Fruit fly (Drosophila melanogaster) whole organism, embryonic: ENCODE data around the gene pygo.
A peak's percentile ranks its signal among the peaks of the same experiment; 100 is the strongest.

Source experiments
- ATbp ChIP-seq: fragments of 200-800 bp; sonication (Bioruptor generic); optimal IDR thresholded peaks from 2 replicates; lab custom pipeline; 2017; ENCODE audit warnings: missing biosample characterization, mild to moderate bottlenecking, missing genetic modification characterization, missing genetic modification reagents
- Blimp-1 ChIP-seq: fragments of 200-800 bp; sonication (Bioruptor generic); optimal IDR thresholded peaks from 3 replicates; lab custom pipeline; 2018; ENCODE audit warnings: missing biosample characterization, missing genetic modification characterization, mild to moderate bottlenecking, moderate library complexity, missing genetic modification reagents
- Bteb2 ChIP-seq: fragments of 200-800 bp; sonication (Bioruptor generic); optimal IDR thresholded peaks from 2 replicates; lab custom pipeline; 2016; ENCODE audit warnings: missing biosample characterization, missing genetic modification characterization
- CG10267 ChIP-seq: fragments of 200-800 bp; sonication (Bioruptor generic); optimal IDR thresholded peaks from 2 replicates; lab custom pipeline; 2018; ENCODE audit warnings: missing biosample characterization, mild to moderate bottlenecking, missing genetic modification characterization, moderate library complexity
- CG10979 ChIP-seq: fragments of 200-800 bp; sonication (Bioruptor generic); optimal IDR thresholded peaks from 2 replicates; lab custom pipeline; 2018; ENCODE audit warnings: missing biosample characterization, mild to moderate bottlenecking, missing genetic modification characterization, moderate library complexity
- CG11695 ChIP-seq: fragments of 200-800 bp; sonication (Bioruptor generic); IDR thresholded peaks from 3 replicates; pipeline ENCODE4 v1.3.6; 2022; ENCODE audit warnings: missing biosample characterization, missing genetic modification characterization
- CG12071 ChIP-seq: fragments of 200-800 bp; sonication (Bioruptor generic); optimal IDR thresholded peaks from 3 replicates; lab custom pipeline; 2018; ENCODE audit warnings: missing biosample characterization, mild to moderate bottlenecking, missing genetic modification characterization
- CG13287 ChIP-seq: fragments of 200-800 bp; sonication (Bioruptor generic); IDR thresholded peaks from 2 replicates; pipeline ENCODE4 v1.3.6; 2022; ENCODE audit warnings: missing biosample characterization, missing genetic modification characterization; ENCODE audit not compliant: partially characterized antibody
- CG1529 ChIP-seq: fragments of 200-800 bp; sonication (Bioruptor generic); optimal IDR thresholded peaks from 3 replicates; lab custom pipeline; 2018; ENCODE audit warnings: missing biosample characterization, missing genetic modification characterization
- CG1603 ChIP-seq: fragments of 200-800 bp; sonication (Bioruptor generic); optimal IDR thresholded peaks from 2 replicates; lab custom pipeline; 2019; ENCODE audit warnings: missing biosample characterization, mild to moderate bottlenecking, missing genetic modification characterization, moderate library complexity
- CG18011 ChIP-seq: fragments of 200-800 bp; sonication (Bioruptor generic); optimal IDR thresholded peaks from 2 replicates; lab custom pipeline; 2017; ENCODE audit warnings: missing biosample characterization, missing genetic modification characterization, mild to moderate bottlenecking, moderate library complexity, missing genotype
- CG2875 ChIP-seq: fragments of 200-800 bp; sonication (Bioruptor generic); optimal IDR thresholded peaks from 2 replicates; lab custom pipeline; 2017; ENCODE audit warnings: missing biosample characterization, mild to moderate bottlenecking, missing genetic modification characterization, missing genetic modification reagents
- CG3163 ChIP-seq: fragments of 200-800 bp; sonication (Bioruptor generic); optimal IDR thresholded peaks from 3 replicates; lab custom pipeline; 2016; ENCODE audit warnings: missing biosample characterization, missing genetic modification characterization
- CG8089 ChIP-seq: fragments of 200-800 bp; sonication (Bioruptor generic); optimal IDR thresholded peaks from 3 replicates; lab custom pipeline; 2016; ENCODE audit warnings: missing biosample characterization, missing genetic modification characterization
- CG8281 ChIP-seq: fragments of 200-800 bp; sonication (Bioruptor generic); optimal IDR thresholded peaks from 2 replicates; lab custom pipeline; 2018; ENCODE audit warnings: missing biosample characterization, mild to moderate bottlenecking, missing genetic modification characterization, moderate library complexity
- CG8388 ChIP-seq: fragments of 200-800 bp; sonication (Bioruptor generic); optimal IDR thresholded peaks from 2 replicates; lab custom pipeline; 2019; ENCODE audit warnings: missing biosample characterization, mild to moderate bottlenecking, missing genetic modification characterization, moderate library complexity
- CG8765 ChIP-seq: fragments of 200-800 bp; sonication (Bioruptor generic); IDR thresholded peaks from 2 replicates; pipeline ENCODE4 v1.3.6; 2022; ENCODE audit warnings: missing biosample characterization, missing genetic modification characterization
- CG8924 ChIP-seq: fragments of 200-800 bp; optimal IDR thresholded peaks from 3 replicates; lab custom pipeline; 2019; ENCODE audit warnings: missing biosample characterization, mild to moderate bottlenecking, missing genetic modification characterization, moderate library complexity
- CG8944 ChIP-seq: fragments of 200-800 bp; sonication (Bioruptor generic); optimal IDR thresholded peaks from 3 replicates; lab custom pipeline; 2016; ENCODE audit warnings: missing biosample characterization, missing genetic modification characterization
- CG9727 ChIP-seq: fragments of 200-800 bp; sonication (Bioruptor generic); optimal IDR thresholded peaks from 3 replicates; lab custom pipeline; 2017; ENCODE audit warnings: missing biosample characterization, mild to moderate bottlenecking, missing genetic modification characterization
- Dip2 ChIP-seq: fragments of 200-800 bp; sonication (Bioruptor generic); IDR thresholded peaks from 2 replicates; pipeline ENCODE4 v1.3.6; 2022; ENCODE audit warnings: missing biosample characterization, missing genetic modification characterization
- Drgx ChIP-seq: fragments of 200-800 bp; sonication (Bioruptor generic); IDR thresholded peaks from 2 replicates; pipeline ENCODE4 v1.3.6; 2022; ENCODE audit warnings: missing biosample characterization, missing genetic modification characterization
- MESR4 ChIP-seq: fragments of 200-800 bp; sonication (Bioruptor generic); optimal IDR thresholded peaks from 2 replicates; lab custom pipeline; 2018; ENCODE audit warnings: missing biosample characterization, mild to moderate bottlenecking, missing genetic modification characterization, moderate library complexity
- Mes4 ChIP-seq: fragments of 200-800 bp; sonication (Bioruptor generic); optimal IDR thresholded peaks from 2 replicates; lab custom pipeline; 2016; ENCODE audit warnings: missing biosample characterization, missing genetic modification characterization
- Neu2 ChIP-seq: fragments of 200-800 bp; sonication (Bioruptor generic); optimal IDR thresholded peaks from 3 replicates; lab custom pipeline; 2016; ENCODE audit warnings: missing biosample characterization, missing genetic modification characterization, borderline replicate concordance
- Optix ChIP-seq: fragments of 200-800 bp; sonication (Bioruptor generic); IDR thresholded peaks from 3 replicates; pipeline ENCODE4 v1.3.6; 2022; ENCODE audit warnings: missing biosample characterization, missing genetic modification characterization
- Ravus ChIP-seq: fragments of 200-800 bp; sonication (Bioruptor generic); IDR thresholded peaks from 2 replicates; pipeline ENCODE4 v1.3.6; 2022; ENCODE audit warnings: missing biosample characterization, missing genetic modification characterization
- Sox100B ChIP-seq: fragments of 200-800 bp; sonication (Bioruptor generic); optimal IDR thresholded peaks from 3 replicates; lab custom pipeline; 2018; ENCODE audit warnings: missing biosample characterization, mild to moderate bottlenecking, missing genetic modification characterization
- TFAM ChIP-seq: fragments of 200-800 bp; sonication (Bioruptor generic); optimal IDR thresholded peaks from 2 replicates; lab custom pipeline; 2017; ENCODE audit warnings: missing biosample characterization, missing genetic modification characterization, inconsistent platforms
- Trl ChIP-seq, 3 experiments: fragments of >200 bp in 2 of 3; fragments of 200-800 bp in 1 of 3; sonication (Bioruptor generic) in 1 of 3; optimal IDR thresholded peaks; 2 replicates in 1 of 3; 3 replicates in 2 of 3; lab custom pipeline; 2016 to 2017; ENCODE audit warnings: missing biosample characterization in 1 of 3, missing genetic modification characterization in 1 of 3
- cato ChIP-seq: fragments of 200-800 bp; sonication (Bioruptor generic); optimal IDR thresholded peaks from 2 replicates; lab custom pipeline; 2016; ENCODE audit warnings: missing biosample characterization, missing genetic modification characterization, borderline replicate concordance
- ci ChIP-seq: fragments of 200-800 bp; sonication (Bioruptor generic); IDR thresholded peaks from 3 replicates; pipeline ENCODE4 v1.3.6; 2022; ENCODE audit warnings: missing biosample characterization, missing genetic modification characterization
- fd102C ChIP-seq: fragments of 200-800 bp; sonication (Bioruptor generic); optimal IDR thresholded peaks from 2 replicates; lab custom pipeline; 2018; ENCODE audit warnings: missing biosample characterization, mild to moderate bottlenecking, missing genetic modification characterization, moderate library complexity
- mam ChIP-seq: fragments of 200-800 bp; sonication (Bioruptor generic); optimal IDR thresholded peaks from 3 replicates; lab custom pipeline; 2016; ENCODE audit warnings: missing biosample characterization, missing genetic modification characterization
- nom ChIP-seq: fragments of 200-800 bp; sonication (Bioruptor generic); optimal IDR thresholded peaks from 2 replicates; lab custom pipeline; 2017; ENCODE audit warnings: missing biosample characterization, missing genetic modification characterization, mild to moderate bottlenecking, moderate library complexity, missing genetic modification reagents
- oc ChIP-seq: fragments of 200-800 bp; sonication (Bioruptor generic); optimal IDR thresholded peaks from 2 replicates; lab custom pipeline; 2018; ENCODE audit warnings: missing biosample characterization, mild to moderate bottlenecking, missing genetic modification characterization, moderate library complexity
- odd ChIP-seq: fragments of 200-800 bp; sonication (Bioruptor generic); optimal IDR thresholded peaks from 2 replicates; lab custom pipeline; 2017; ENCODE audit warnings: missing biosample characterization, mild to moderate bottlenecking, missing genetic modification characterization
- ranshi ChIP-seq: fragments of 200-800 bp; sonication (Bioruptor generic); IDR thresholded peaks from 2 replicates; pipeline ENCODE4 v1.3.6; 2022; ENCODE audit warnings: missing biosample characterization, missing genetic modification characterization
- sens-2 ChIP-seq: fragments of 200-800 bp; sonication (Bioruptor generic); IDR thresholded peaks from 2 replicates; pipeline ENCODE4 v1.3.6; 2022; ENCODE audit warnings: missing biosample characterization, missing genetic modification characterization
- wor ChIP-seq: fragments of 200-800 bp; sonication (Bioruptor generic); IDR thresholded peaks from 2 replicates; pipeline ENCODE4 v1.3.6; 2022; ENCODE audit warnings: missing biosample characterization, missing genetic modification characterization
- z ChIP-seq: fragments of 200-800 bp; sonication (Bioruptor generic); IDR thresholded peaks from 3 replicates; pipeline ENCODE4 v1.3.6; 2022; ENCODE audit warnings: missing biosample characterization, missing genetic modification characterization
- zfh1 ChIP-seq: fragments of 200-800 bp; sonication (Bioruptor generic); IDR thresholded peaks from 3 replicates; pipeline ENCODE4 v1.3.6; 2022; ENCODE audit warnings: missing biosample characterization, missing genetic modification characterization

Gene pygo

dm6 chr3R:31548766-31549510, 31.6 kb downstream of the pygo start (continued):
- TF ChIP-seq Neu2 (GFP tag; lab: Kevin White, UChicago) (no peak), Blimp-1 (peak; percentile 33), CG8924 (peak; percentile 36), CG1603 (tag; lab: Kevin White, UChicago) (peak; percentile 52), Sox100B (GFP tag; lab: Kevin White, UChicago) (peak; percentile 12), Optix (GFP tag; lab: Robert Waterston, UW) (no peak), CG12071 (GFP tag; lab: Kevin White, UChicago) (peak; percentile 13), mam (GFP tag; lab: Kevin White, UChicago) (no peak), odd (peak; percentile 24), CG2875 (GFP tag; lab: Kevin White, UChicago) (peak; percentile 29), CG8089 (peak; percentile 15), CG18011 (GFP tag; lab: Kevin White, UChicago) (no peak), fd102C (GFP tag; lab: Kevin White, UChicago) (peak; percentile 66), CG10979 (tag; lab: Kevin White, UChicago) (peak; percentile 12), CG9727 (GFP tag; lab: Kevin White, UChicago) (peak; percentile 27), Mes4 (peak; percentile 16), CG1529 (GFP tag; lab: Kevin White, UChicago) (peak; percentile 24), CG8281 (peak; percentile 95)
- TF ChIP-seq, all 482 proteins: peak for 63

dm6 chr3R:31542721-31543120, 37.8 kb downstream of the pygo start, which contains the start of gene nyo:
Gene nyo, plus strand, starts transcription at chr3R:31543032.
- peak; percentile 40 for TF ChIP-seq oc (tag; lab: Kevin White, UChicago)
- no peak for TF ChIP-seq CG8388
- TF ChIP-seq CG3163 (GFP tag; lab: Kevin White, UChicago), result peak; percentile 23
- no peak for TF ChIP-seq CG10267
- TF ChIP-seq ranshi (GFP tag; lab: Robert Waterston, UW), result no peak
- TF ChIP-seq CG8765 (GFP tag; lab: Robert Waterston, UW), result no peak
- peak; percentile 96 for TF ChIP-seq z (GFP tag; lab: Robert Waterston, UW)
- no peak for TF ChIP-seq sens-2
- TF ChIP-seq CG13287 (GFP tag; lab: Robert Waterston, UW), result no peak
- TF ChIP-seq CG11695, result no peak
- TF ChIP-seq Bteb2 (GFP tag; lab: Kevin White, UChicago), result no peak
- TF ChIP-seq Drgx, result no peak
- peak; percentile 12 for TF ChIP-seq Blimp-1
- TF ChIP-seq MESR4 (GFP tag; lab: Kevin White, UChicago), result no peak
- TF ChIP-seq zfh1 (GFP tag; lab: Robert Waterston, UW), result no peak
- no peak for TF ChIP-seq TFAM (GFP tag; lab: Kevin White, UChicago)
- no peak for TF ChIP-seq cato
- no peak for TF ChIP-seq CG8944 (GFP tag; lab: Kevin White, UChicago)
- peak; percentile 15 for TF ChIP-seq ATbp
- no peak for TF ChIP-seq nom
- TF ChIP-seq Dip2 (GFP tag; lab: Robert Waterston, UW), result no peak
- no peak for TF ChIP-seq Ravus
- no peak for TF ChIP-seq wor (GFP tag; lab: Robert Waterston, UW)
- peak in 1 of 2 experiments; percentile 65 for TF ChIP-seq Trl (optimal IDR thresholded peaks at IDR 0.05; lab: Kevin White, UChicago)
- no peak for TF ChIP-seq Trl (GFP tag; optimal IDR thresholded peaks at IDR 0.05; lab: Kevin White, UChicago)
- TF ChIP-seq ci (GFP tag; lab: Robert Waterston, UW), result no peak
- TF ChIP-seq, all 482 proteins: peak for 6
